Worm (Caenorhabditis elegans) whole organism, L4 larva: ENCODE measurements around the gene F21C10.18.

Experiments used
- egl-27 ChIP-seq: sonication (generic microtip); optimal IDR thresholded peaks from 3 replicates; lab custom pipeline; 2017; ENCODE audit warnings: missing biosample characterization, missing genetic modification reagents, missing genetic modification characterization
- hlh-11 ChIP-seq: fragments of 200-800 bp; sonication (Bioruptor generic); optimal IDR thresholded peaks from 2 replicates; lab custom pipeline; 2018; ENCODE audit warnings: mild to moderate bottlenecking, missing genetic modification characterization, missing compliant biosample characterization
- lin-13 ChIP-seq: fragments of 150-350 bp; optimal IDR thresholded peaks from 2 replicates; lab custom pipeline; 2014; ENCODE audit warnings: missing biosample characterization, missing genetic modification reagents, missing genetic modification characterization
- lin-29 ChIP-seq: fragments of 200-800 bp; sonication (Bioruptor generic); IDR thresholded peaks from 2 replicates; pipeline ENCODE4 v1.3.6; 2022; ENCODE audit warnings: missing genetic modification reagents, missing genetic modification characterization, missing compliant biosample characterization
- lin-39 ChIP-seq: fragments of 150-350 bp; optimal IDR thresholded peaks from 2 replicates; lab custom pipeline; 2014; ENCODE audit warnings: missing biosample characterization, missing genetic modification reagents, missing genetic modification characterization
- lsy-2 ChIP-seq, 2 experiments: fragments of 150-350 bp in 1 of 2; sonication (generic microtip) in 1 of 2; optimal IDR thresholded peaks; 2 replicates each; lab custom pipeline; 2014 to 2017; ENCODE audit warnings: missing biosample characterization in 2 of 2, missing genetic modification characterization in 2 of 2
- mdl-1 ChIP-seq, 2 experiments: fragments of 150-350 bp in 1 of 2; sonication (generic microtip) in 1 of 2; optimal IDR thresholded peaks; 2 replicates each; lab custom pipeline; 2014 to 2017; ENCODE audit warnings: missing biosample characterization in 2 of 2, missing genetic modification characterization in 2 of 2
- nhr-11 ChIP-seq: fragments of 150-350 bp; optimal IDR thresholded peaks from 2 replicates; lab custom pipeline; 2014; ENCODE audit warnings: missing biosample characterization, missing genetic modification characterization
- nhr-76 ChIP-seq: fragments of 150-350 bp; optimal IDR thresholded peaks from 2 replicates; lab custom pipeline; 2014; ENCODE audit warnings: missing biosample characterization, missing genetic modification characterization
- vab-7 ChIP-seq: fragments of 200-800 bp; sonication (Bioruptor generic); IDR thresholded peaks from 2 replicates; pipeline ENCODE4 v1.3.6; 2022; ENCODE audit warnings: missing genetic modification reagents, missing genetic modification characterization, missing compliant biosample characterization
- zip-2 ChIP-seq: fragments of 150-350 bp; optimal IDR thresholded peaks from 2 replicates; lab custom pipeline; 2014; ENCODE audit warnings: missing biosample characterization, missing genetic modification characterization

DNA sequence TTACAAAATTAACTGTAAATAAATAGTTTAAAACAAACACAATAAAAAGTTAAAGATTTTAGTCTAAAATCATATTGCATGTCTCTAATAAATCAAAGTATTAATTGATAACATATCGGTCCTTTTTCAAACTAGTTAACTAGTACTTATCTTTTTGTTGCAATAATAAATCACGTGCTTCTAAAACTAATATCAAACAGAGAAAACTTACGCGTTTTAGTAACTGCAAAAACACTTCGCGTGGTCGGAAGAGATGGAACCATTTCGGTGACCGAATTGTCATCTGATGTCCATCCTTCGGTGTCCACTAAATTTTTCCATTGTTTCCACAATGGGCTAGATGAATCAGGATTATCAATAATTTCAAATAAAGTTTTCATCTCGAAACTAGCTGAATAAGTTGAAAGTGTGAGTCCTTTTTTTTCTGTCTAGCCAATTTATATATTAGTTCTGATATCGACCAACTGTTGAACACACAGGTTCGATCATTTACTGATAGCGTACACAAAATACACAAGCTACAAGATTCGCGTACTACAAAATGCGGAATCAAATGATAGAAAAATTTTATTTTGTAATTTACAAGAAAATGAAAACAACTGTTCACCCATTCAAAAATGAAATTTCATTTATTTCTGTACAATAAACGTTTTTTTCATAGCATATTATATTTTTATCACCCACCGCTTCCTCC is 9.9 kb upstream of the F21C10.18 start, which contains the start of gene F21C10.9:
- TF ChIP-seq nhr-76 (tag; lab: Kevin White, UChicago) (no peak), mdl-1 (tag; optimal IDR thresholded peaks at IDR 0.05; lab: Kevin White, UChicago) (no peak), lin-39 (no peak), lin-13 (GFP tag; lab: Kevin White, UChicago) (no peak), vab-7 (GFP tag; lab: Robert Waterston, UW) (no peak), nhr-11 (tag; lab: Kevin White, UChicago) (no peak), hlh-11 (no peak), lsy-2 (tag; optimal IDR thresholded peaks at IDR 0.05; lab: Kevin White, UChicago) (no peak), lin-29 (GFP tag; lab: Robert Waterston, UW) (no peak), zip-2 (tag; lab: Kevin White, UChicago) (no peak), egl-27 (tag; lab: Kevin White, UChicago) (no peak)
